Worm (Caenorhabditis elegans): ENCODE results near the gene ZK354.3.

DNA sequence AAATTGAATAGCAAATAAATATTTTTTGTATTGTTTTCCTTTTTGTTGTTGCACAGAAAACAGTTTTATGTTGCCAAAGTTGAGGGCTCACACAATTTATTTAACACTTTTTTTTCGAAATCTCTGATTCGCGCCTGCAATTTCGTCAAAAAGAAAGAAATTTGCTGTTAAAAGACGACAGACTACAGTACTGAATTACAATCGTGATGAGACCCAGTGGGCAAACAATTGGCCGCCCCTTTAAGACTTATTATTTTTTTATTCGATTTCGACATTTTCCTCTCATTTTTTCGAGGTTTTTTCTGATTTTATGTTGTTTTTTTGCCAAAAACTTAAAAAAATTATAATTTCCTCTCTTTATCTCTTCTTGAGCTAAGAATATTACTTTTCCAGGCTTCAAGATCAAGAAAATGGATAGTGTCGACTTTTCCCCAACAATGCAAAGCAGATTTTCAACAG is 35.7 kb upstream of the ZK354.3 start, which contains the start of gene slfl-4:
- no peak for TF ChIP-seq him-1 (tag; optimal IDR thresholded peaks at IDR 0.05)
- TF ChIP-seq W03F9.2 (tag; optimal IDR thresholded peaks at IDR 0.05) = no peak

All from whole organism, L4/young adult.